Worm (Caenorhabditis elegans): ENCODE results near the gene F45E4.5.

DNA sequence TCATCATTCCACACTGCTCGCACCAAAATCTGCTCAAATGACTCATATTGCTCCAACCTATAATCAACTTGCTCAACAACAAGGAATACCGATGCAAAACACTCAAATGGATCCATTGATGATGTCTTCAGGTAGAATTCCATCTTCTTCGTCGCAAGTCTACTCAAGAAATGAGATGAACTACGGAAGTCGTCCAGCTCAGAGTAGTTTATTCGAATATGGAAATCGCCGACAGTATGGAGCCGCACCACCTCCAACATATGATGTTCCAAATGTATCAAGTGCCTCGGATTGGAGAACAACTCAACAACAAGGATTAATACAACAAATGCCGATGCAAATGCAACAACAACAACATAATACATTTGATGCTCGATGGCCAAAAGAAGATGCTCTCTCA lies 5.8 kb downstream of the F45E4.5 start:
- TF ChIP-seq ama-1 (optimal IDR thresholded peaks at IDR 0.05) (no peak), nhr-237 (tag; optimal IDR thresholded peaks at IDR 0.05) (no peak), nhr-90 (tag; optimal IDR thresholded peaks at IDR 0.05; ENCODE audit: poor library complexity) (no peak), aha-1 (tag; optimal IDR thresholded peaks at IDR 0.05) (no peak), ceh-90 (tag; optimal IDR thresholded peaks at IDR 0.05) (no peak), blmp-1 (tag; optimal IDR thresholded peaks at IDR 0.05) (no peak), tlp-1 (tag; optimal IDR thresholded peaks at IDR 0.05) (no peak), tbx-2 (tag; optimal IDR thresholded peaks at IDR 0.05) (no peak), fkh-4 (tag; optimal IDR thresholded peaks at IDR 0.05; ENCODE audit: borderline replicate concordance) (no peak), mab-9 (GFP tag; IDR thresholded peaks at IDR 0.05) (no peak), lin-35 (GFP tag; optimal IDR thresholded peaks at IDR 0.05) (no peak), C34B4.2 (tag; optimal IDR thresholded peaks at IDR 0.05) (no peak)
